Worm (Caenorhabditis elegans) whole organism, L3 larva: ENCODE measurements around the gene rpoa-1.
"Not testable (repeated sequence)": the region's sequence is repeated elsewhere in the genome, so short reads cannot be mapped to it uniquely, and the experiment has no call there.

Experiments
- ZK546.5 ChIP-seq: sonication (generic microtip); optimal IDR thresholded peaks from 2 replicates; lab custom pipeline; 2017; ENCODE audit warnings: missing biosample characterization, missing genetic modification characterization
- ama-1 ChIP-seq: fragments of 150-350 bp; optimal IDR thresholded peaks from 2 replicates; lab custom pipeline; 2018
- ceh-16 ChIP-seq: sonication (generic microtip); optimal IDR thresholded peaks from 2 replicates; lab custom pipeline; 2017; ENCODE audit warnings: missing biosample characterization, missing genetic modification characterization
- ceh-9 ChIP-seq: sonication (generic microtip); optimal IDR thresholded peaks from 2 replicates; lab custom pipeline; 2018; ENCODE audit warnings: missing biosample characterization, missing genetic modification characterization
- egl-27 ChIP-seq: sonication (generic microtip); optimal IDR thresholded peaks from 4 replicates; lab custom pipeline; 2017; ENCODE audit warnings: missing biosample characterization, missing genetic modification reagents, missing genetic modification characterization
- fkh-2 ChIP-seq: fragments of 150-350 bp; optimal IDR thresholded peaks from 2 replicates; lab custom pipeline; 2014; ENCODE audit warnings: missing biosample characterization, missing genetic modification reagents, missing genetic modification characterization
- fos-1 ChIP-seq: fragments of 150-350 bp; optimal IDR thresholded peaks from 2 replicates; lab custom pipeline; 2014; ENCODE audit warnings: missing biosample characterization, missing genetic modification characterization
- lin-39 ChIP-seq: fragments of 150-350 bp; optimal IDR thresholded peaks from 2 replicates; lab custom pipeline; 2018; ENCODE audit warnings: missing biosample characterization, missing genetic modification reagents, missing genetic modification characterization
- nhr-11 ChIP-seq: fragments of 150-350 bp; optimal IDR thresholded peaks from 2 replicates; lab custom pipeline; 2014; ENCODE audit warnings: missing biosample characterization, missing genetic modification characterization
- nhr-77 ChIP-seq: fragments of 150-350 bp; optimal IDR thresholded peaks from 2 replicates; lab custom pipeline; 2014; ENCODE audit warnings: missing biosample characterization, missing genetic modification characterization
- pha-4 ChIP-seq: fragments of 150-350 bp; optimal IDR thresholded peaks from 2 replicates; lab custom pipeline; 2014; ENCODE audit warnings: missing biosample characterization, missing genetic modification reagents, missing genetic modification characterization
- unc-39 ChIP-seq: sonication (generic microtip); optimal IDR thresholded peaks from 4 replicates; lab custom pipeline; 2017; ENCODE audit warnings: missing biosample characterization, missing genetic modification characterization
- ztf-4 ChIP-seq: fragments of 150-350 bp; optimal IDR thresholded peaks from 2 replicates; lab custom pipeline; 2014; ENCODE audit warnings: missing biosample characterization, missing genetic modification characterization

DNA sequence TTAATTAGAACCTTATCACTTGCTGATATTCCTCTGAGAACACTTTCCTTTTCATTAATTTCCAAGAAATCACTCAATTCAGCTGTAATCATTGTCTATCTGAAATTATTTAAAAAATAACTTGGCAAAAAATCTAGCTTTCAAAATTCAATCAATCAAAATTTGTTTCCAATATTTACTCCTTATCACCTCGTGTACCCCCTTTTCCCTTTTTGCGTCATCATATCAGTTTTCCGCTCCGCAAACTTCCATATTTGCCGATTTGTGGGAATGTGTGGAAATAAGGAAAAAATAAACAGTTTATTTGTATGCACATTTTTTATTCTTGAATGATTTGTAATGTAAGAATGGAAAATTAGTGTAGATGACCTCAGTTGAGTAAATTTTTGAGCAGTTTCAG is 32.6 kb downstream of the rpoa-1 start, which contains the start of gene C31C9.6:
- not testable (repeated sequence) for TF ChIP-seq fos-1 (tag; lab: Kevin White, UChicago); ama-1 (lab: Kevin White, UChicago); ztf-4 (tag; lab: Kevin White, UChicago); fkh-2 (tag; lab: Kevin White, UChicago); nhr-11 (tag; lab: Kevin White, UChicago); ceh-16 (tag; lab: Kevin White, UChicago); ZK546.5 (tag; lab: Kevin White, UChicago); unc-39 (tag; lab: Kevin White, UChicago); egl-27 (tag; lab: Kevin White, UChicago); ceh-9; lin-39; nhr-77 (tag; lab: Kevin White, UChicago); pha-4
